Worm (Caenorhabditis elegans): Measurements from ENCODE around the gene F17E5.2.

DNA sequence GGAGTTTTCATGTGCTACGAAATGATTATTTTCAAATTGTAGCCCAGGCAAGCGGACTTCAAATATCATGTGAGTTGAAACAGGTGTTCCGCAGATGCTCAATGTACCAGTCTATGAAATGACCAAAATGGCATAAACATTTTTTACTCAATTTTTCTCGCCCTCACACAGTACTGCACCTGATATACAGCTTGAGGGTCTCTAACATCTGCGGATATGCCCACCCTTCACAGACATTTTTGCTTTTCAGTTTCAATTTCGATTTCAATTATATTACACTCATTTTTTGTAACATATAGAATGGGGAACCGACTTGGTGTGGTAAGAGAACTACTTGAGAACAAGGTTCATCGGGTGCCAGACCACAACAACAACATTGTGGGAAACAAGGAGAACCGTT, 47.3 kb upstream of the F17E5.2 start, which contains the start of gene F42F12.11:
- TF ChIP-seq mab-5 (tag; optimal IDR thresholded peaks at IDR 0.05) = no peak
- TF ChIP-seq unc-39 (tag; optimal IDR thresholded peaks at IDR 0.05) = no peak
- no peak for TF ChIP-seq egl-27 (tag; optimal IDR thresholded peaks at IDR 0.05)
- TF ChIP-seq ceh-82 (tag; optimal IDR thresholded peaks at IDR 0.05) = no peak
- TF ChIP-seq elt-3 (tag; optimal IDR thresholded peaks at IDR 0.05) = no peak
- no peak for TF ChIP-seq skn-1 (tag; optimal IDR thresholded peaks at IDR 0.05)
- TF ChIP-seq ztf-1 (GFP tag; conservative IDR thresholded peaks at IDR 0.05) = no peak
